Fruit fly (Drosophila melanogaster) whole organism, embryonic: Measurements from ENCODE around the gene CG43052.

Source experiments
- Atf6 ChIP-seq: fragments of 200-800 bp; sonication (Bioruptor generic); IDR thresholded peaks from 2 replicates; pipeline ENCODE4 v1.3.6; 2022; ENCODE audit warnings: missing biosample characterization, missing genetic modification characterization
- Blimp-1 ChIP-seq: fragments of 200-800 bp; sonication (Bioruptor generic); optimal IDR thresholded peaks from 3 replicates; lab custom pipeline; 2018; ENCODE audit warnings: missing biosample characterization, missing genetic modification characterization, mild to moderate bottlenecking, moderate library complexity, missing genetic modification reagents
- CG10147 ChIP-seq: fragments of 200-800 bp; sonication (Bioruptor generic); optimal IDR thresholded peaks from 2 replicates; lab custom pipeline; 2019; ENCODE audit warnings: missing biosample characterization, mild to moderate bottlenecking, missing genetic modification characterization, moderate library complexity
- CG11696 ChIP-seq: fragments of 200-800 bp; sonication (Bioruptor generic); IDR thresholded peaks from 2 replicates; pipeline ENCODE4 v1.3.6; 2022; ENCODE audit warnings: missing biosample characterization, missing genetic modification characterization
- CG13624 ChIP-seq: fragments of 200-800 bp; sonication (Bioruptor generic); optimal IDR thresholded peaks from 2 replicates; lab custom pipeline; 2016; ENCODE audit warnings: missing biosample characterization, missing genetic modification characterization
- CG14014 ChIP-seq: fragments of 200-800 bp; sonication (Bioruptor generic); IDR thresholded peaks from 2 replicates; pipeline ENCODE4 v1.3.6; 2022; ENCODE audit warnings: missing biosample characterization, missing genetic modification characterization
- CG14441 ChIP-seq: fragments of 200-800 bp; sonication (Bioruptor generic); IDR thresholded peaks from 2 replicates; pipeline ENCODE4 v1.3.6; 2022; ENCODE audit warnings: missing biosample characterization, missing genetic modification characterization
- CG14860 ChIP-seq: fragments of 200-800 bp; sonication (Bioruptor generic); IDR thresholded peaks from 3 replicates; pipeline ENCODE4 v1.3.6; 2022; ENCODE audit warnings: missing biosample characterization, missing genetic modification characterization; ENCODE audit not compliant: partially characterized antibody
- CG15269 ChIP-seq: fragments of 200-800 bp; sonication (Bioruptor generic); optimal IDR thresholded peaks from 2 replicates; lab custom pipeline; 2018; ENCODE audit warnings: missing biosample characterization, mild to moderate bottlenecking, missing genetic modification characterization, moderate library complexity
- CG1529 ChIP-seq: fragments of 200-800 bp; sonication (Bioruptor generic); optimal IDR thresholded peaks from 3 replicates; lab custom pipeline; 2018; ENCODE audit warnings: missing biosample characterization, missing genetic modification characterization
- CG15514 ChIP-seq: fragments of 200-800 bp; sonication (Bioruptor generic); optimal IDR thresholded peaks from 3 replicates; lab custom pipeline; 2017; ENCODE audit warnings: missing biosample characterization, missing genetic modification characterization, mild to moderate bottlenecking, moderate library complexity, missing genetic modification reagents
- CG1603 ChIP-seq: fragments of 200-800 bp; sonication (Bioruptor generic); optimal IDR thresholded peaks from 2 replicates; lab custom pipeline; 2019; ENCODE audit warnings: missing biosample characterization, mild to moderate bottlenecking, missing genetic modification characterization, moderate library complexity
- CG17186 ChIP-seq: fragments of 200-800 bp; sonication (Bioruptor generic); optimal IDR thresholded peaks from 3 replicates; lab custom pipeline; 2017; ENCODE audit warnings: missing biosample characterization, missing genetic modification reagents, missing genetic modification characterization
- CG1792 ChIP-seq: fragments of 200-800 bp; sonication (Bioruptor generic); optimal IDR thresholded peaks from 2 replicates; lab custom pipeline; 2016; ENCODE audit warnings: missing biosample characterization, missing genetic modification characterization
- CG2120 ChIP-seq: fragments of 200-800 bp; sonication (Bioruptor generic); optimal IDR thresholded peaks from 3 replicates; lab custom pipeline; 2016; ENCODE audit warnings: missing biosample characterization, missing genetic modification characterization
- CG2678 ChIP-seq: fragments of 200-800 bp; sonication (Bioruptor generic); optimal IDR thresholded peaks from 3 replicates; lab custom pipeline; 2019; ENCODE audit warnings: missing biosample characterization, mild to moderate bottlenecking, missing genetic modification characterization, moderate library complexity
- CG2712 ChIP-seq: fragments of 200-800 bp; optimal IDR thresholded peaks from 3 replicates; lab custom pipeline; 2019; ENCODE audit warnings: missing biosample characterization, mild to moderate bottlenecking, missing genetic modification characterization, moderate library complexity
- CG6254 ChIP-seq: fragments of 200-800 bp; sonication (Bioruptor generic); optimal IDR thresholded peaks from 3 replicates; lab custom pipeline; 2017; ENCODE audit warnings: mild to moderate bottlenecking, missing biosample characterization, missing genetic modification reagents, missing genetic modification characterization
- CG7839 ChIP-seq: fragments of 200-800 bp; sonication (Bioruptor generic); optimal IDR thresholded peaks from 3 replicates; lab custom pipeline; 2018; ENCODE audit warnings: missing biosample characterization, mild to moderate bottlenecking, missing genetic modification characterization, moderate library complexity
- CG9932 ChIP-seq: fragments of 200-800 bp; sonication (Bioruptor generic); IDR thresholded peaks from 2 replicates; pipeline ENCODE4 v1.3.6; 2022; ENCODE audit warnings: missing biosample characterization, missing genetic modification characterization
- Dbx ChIP-seq: fragments of 200-800 bp; sonication (Bioruptor generic); IDR thresholded peaks from 3 replicates; pipeline ENCODE4 v1.3.6; 2022; ENCODE audit warnings: missing biosample characterization, missing genetic modification characterization
- Eip74EF ChIP-seq, 2 experiments: fragments of 200-800 bp in 1 of 2; fragments of >200 bp in 1 of 2; sonication (Bioruptor generic) in 1 of 2; optimal IDR thresholded peaks; 2 replicates each; lab custom pipeline; 2017 to 2019; ENCODE audit warnings: missing biosample characterization in 2 of 2, missing genetic modification characterization in 2 of 2, mild to moderate bottlenecking in 1 of 2, moderate library complexity in 1 of 2
- Elba2 ChIP-seq: fragments of 200-800 bp; sonication (Bioruptor generic); optimal IDR thresholded peaks from 3 replicates; lab custom pipeline; 2016; ENCODE audit warnings: missing biosample characterization, missing genetic modification characterization
- Hand ChIP-seq: fragments of 200-800 bp; sonication (Bioruptor generic); optimal IDR thresholded peaks from 2 replicates; lab custom pipeline; 2017; ENCODE audit warnings: mild to moderate bottlenecking, missing biosample characterization, missing genetic modification reagents, missing genetic modification characterization
- Kr ChIP-seq: fragments of 200-800 bp; sonication (Bioruptor generic); optimal IDR thresholded peaks from 2 replicates; lab custom pipeline; 2017; ENCODE audit warnings: missing biosample characterization, mild to moderate bottlenecking, missing genetic modification characterization
- NFAT ChIP-seq: fragments of 200-800 bp; sonication (Bioruptor generic); IDR thresholded peaks from 2 replicates; pipeline ENCODE4 v1.3.6; 2022; ENCODE audit warnings: missing biosample characterization, missing genetic modification characterization
- NK7.1 ChIP-seq: fragments of 200-800 bp; sonication (Bioruptor generic); optimal IDR thresholded peaks from 3 replicates; lab custom pipeline; 2016; ENCODE audit warnings: missing biosample characterization, missing genetic modification characterization
- Ptx1 ChIP-seq: fragments of 200-800 bp; sonication (Bioruptor generic); IDR thresholded peaks from 2 replicates; pipeline ENCODE4 v1.3.6; 2022; ENCODE audit warnings: missing biosample characterization, missing genetic modification characterization
- Ravus ChIP-seq: fragments of 200-800 bp; sonication (Bioruptor generic); IDR thresholded peaks from 2 replicates; pipeline ENCODE4 v1.3.6; 2022; ENCODE audit warnings: missing biosample characterization, missing genetic modification characterization
- Vsx1 ChIP-seq: fragments of 200-800 bp; sonication (Bioruptor generic); optimal IDR thresholded peaks from 2 replicates; lab custom pipeline; 2017; ENCODE audit warnings: missing biosample characterization, mild to moderate bottlenecking, missing genetic modification characterization, missing genetic modification reagents
- Xrp1 ChIP-seq: fragments of 200-800 bp; sonication (Bioruptor generic); IDR thresholded peaks from 2 replicates; pipeline ENCODE4 v1.3.6; 2022; ENCODE audit warnings: missing biosample characterization, missing genetic modification characterization
- ato ChIP-seq: fragments of 200-800 bp; sonication (Bioruptor generic); IDR thresholded peaks from 2 replicates; pipeline ENCODE4 v1.3.6; 2022; ENCODE audit warnings: missing biosample characterization, missing genetic modification characterization; ENCODE audit not compliant: partially characterized antibody
- chinmo ChIP-seq: fragments of 200-800 bp; sonication (Bioruptor generic); IDR thresholded peaks from 4 replicates; pipeline ENCODE4 v1.3.6; 2022; ENCODE audit warnings: missing biosample characterization, missing genetic modification characterization; ENCODE audit not compliant: partially characterized antibody
- dmrt11E ChIP-seq: fragments of 200-800 bp; sonication (Bioruptor generic); optimal IDR thresholded peaks from 3 replicates; lab custom pipeline; 2018; ENCODE audit warnings: missing biosample characterization, mild to moderate bottlenecking, missing genetic modification characterization, moderate library complexity
- dmrt99B ChIP-seq: fragments of 200-800 bp; sonication (Bioruptor generic); optimal IDR thresholded peaks from 2 replicates; lab custom pipeline; 2018; ENCODE audit warnings: missing biosample characterization, mild to moderate bottlenecking, missing genetic modification characterization, moderate library complexity
- jumu ChIP-seq: fragments of 200-800 bp; sonication (Bioruptor generic); optimal IDR thresholded peaks from 3 replicates; lab custom pipeline; 2016; ENCODE audit warnings: missing biosample characterization, missing genetic modification characterization
- kay ChIP-seq: fragments of 200-800 bp; sonication (Bioruptor generic); optimal IDR thresholded peaks from 2 replicates; lab custom pipeline; 2016; ENCODE audit warnings: missing biosample characterization, missing genetic modification characterization
- kni ChIP-seq: fragments of 200-800 bp; sonication (Bioruptor generic); optimal IDR thresholded peaks from 3 replicates; lab custom pipeline; 2017; ENCODE audit warnings: mild to moderate bottlenecking, missing biosample characterization, missing genetic modification reagents, missing genetic modification characterization
- nau ChIP-seq: fragments of 200-800 bp; sonication (Bioruptor generic); optimal IDR thresholded peaks from 3 replicates; lab custom pipeline; 2017; ENCODE audit warnings: missing biosample characterization, mild to moderate bottlenecking, missing genetic modification characterization, missing genetic modification reagents
- p53 ChIP-seq: fragments of 200-800 bp; sonication (Bioruptor generic); optimal IDR thresholded peaks from 2 replicates; lab custom pipeline; 2016; ENCODE audit warnings: missing biosample characterization, missing genetic modification characterization
- phol ChIP-seq: fragments of 200-800 bp; sonication (Bioruptor generic); optimal IDR thresholded peaks from 3 replicates; lab custom pipeline; 2018; ENCODE audit warnings: missing biosample characterization, mild to moderate bottlenecking, missing genetic modification characterization, moderate library complexity
- row ChIP-seq: fragments of 200-800 bp; sonication (Bioruptor generic); IDR thresholded peaks from 3 replicates; pipeline ENCODE4 v1.3.6; 2022; ENCODE audit warnings: missing biosample characterization, missing genetic modification characterization
- sc ChIP-seq, 3 experiments: fragments of >200 bp in 2 of 3; fragments of 200-800 bp in 1 of 3; sonication (Bioruptor generic) in 1 of 3; optimal IDR thresholded peaks; 2 replicates in 2 of 3; 3 replicates in 1 of 3; lab custom pipeline; 2017; ENCODE audit warnings: mild to moderate bottlenecking in 1 of 3, missing biosample characterization in 1 of 3, missing genetic modification characterization in 1 of 3, missing genetic modification reagents in 1 of 3
- sima ChIP-seq: fragments of 200-800 bp; sonication (Bioruptor generic); optimal IDR thresholded peaks from 2 replicates; lab custom pipeline; 2016; ENCODE audit warnings: missing biosample characterization, missing genetic modification characterization
- sna ChIP-seq: fragments of 200-800 bp; sonication (Bioruptor generic); IDR thresholded peaks from 2 replicates; pipeline ENCODE4 v1.3.6; 2022; ENCODE audit warnings: missing biosample characterization, missing genetic modification characterization; ENCODE audit not compliant: partially characterized antibody
- so ChIP-seq: fragments of 200-800 bp; sonication (Bioruptor generic); IDR thresholded peaks from 3 replicates; pipeline ENCODE4 v1.3.6; 2022; ENCODE audit warnings: missing biosample characterization, missing genetic modification characterization
- twi ChIP-seq: fragments of 200-800 bp; optimal IDR thresholded peaks from 2 replicates; lab custom pipeline; 2019; ENCODE audit warnings: missing biosample characterization, mild to moderate bottlenecking, missing genetic modification characterization, moderate library complexity

CG43052 gene

dm6 chr2L:14399326-14399725 is 47.4 kb downstream of the CG43052 start (continued):
- TF ChIP-seq CG14860 (no peak), CG11696 (GFP tag; lab: Robert Waterston, UW) (no peak), CG2120 (GFP tag; lab: Kevin White, UChicago) (no peak), Ravus (GFP tag; lab: Robert Waterston, UW) (no peak), jumu (GFP tag; lab: Kevin White, UChicago) (no peak), ato (no peak), chinmo (GFP tag; lab: Robert Waterston, UW) (0 out of 4 replicates have a peak, but pooled peaks have one; percentile 55), CG13624 (GFP tag; lab: Kevin White, UChicago) (peak; percentile 9), CG14441 (GFP tag; lab: Robert Waterston, UW) (no peak), CG9932 (0 out of 2 replicates have a peak, but pooled peaks have one; percentile 5), CG15514 (peak; percentile 7), NK7.1 (GFP tag; lab: Kevin White, UChicago) (no peak), nau (GFP tag; lab: Kevin White, UChicago) (peak; percentile 19), so (no peak)
- TF ChIP-seq, all 482 proteins: peak for 41

- TF ChIP-seq Ptx1 (peak; percentile 13; the same call in 1 of the 2 replicates), CG1792 (no peak), CG1603 (tag; lab: Kevin White, UChicago) (no peak), sc (optimal IDR thresholded peaks at IDR 0.05; lab: Kevin White, UChicago) (no peak), sc (GFP tag; optimal IDR thresholded peaks at IDR 0.05; lab: Kevin White, UChicago) (no peak), dmrt11E (no peak), phol (tag; lab: Kevin White, UChicago) (peak; percentile 0), Kr (GFP tag; lab: Kevin White, UChicago) (no peak), Elba2 (no peak), NFAT (GFP tag; lab: Robert Waterston, UW) (peak; percentile 3; the same call in 1 of the 2 replicates), Dbx (GFP tag; lab: Robert Waterston, UW) (0 out of 3 replicates have a peak, but pooled peaks have one; percentile 22), Atf6 (no peak), Eip74EF (GFP tag; optimal IDR thresholded peaks at IDR 0.05; lab: Kevin White, UChicago) (no peak), CG2712 (tag; lab: Kevin White, UChicago) (peak; percentile 9), Xrp1 (peak; percentile 6; the same call in 1 of the 2 replicates), sima (no peak), Vsx1 (GFP tag; lab: Kevin White, UChicago) (no peak), kay (GFP tag; lab: Kevin White, UChicago) (no peak), CG17186 (GFP tag; lab: Kevin White, UChicago) (no peak), row (0 out of 3 replicates have a peak, but pooled peaks have one; percentile 5), CG1529 (GFP tag; lab: Kevin White, UChicago) (no peak), sna (GFP tag; lab: Robert Waterston, UW) (no peak), CG15269 (tag; lab: Kevin White, UChicago) (no peak), CG10147 (GFP tag; lab: Kevin White, UChicago) (no peak), CG7839 (tag; lab: Kevin White, UChicago) (peak; percentile 12), CG14014 (no peak), dmrt99B (tag; lab: Kevin White, UChicago) (peak; percentile 1), Blimp-1 (GFP tag; lab: Kevin White, UChicago) (peak; percentile 2), twi (tag; lab: Kevin White, UChicago) (no peak), kni (GFP tag; lab: Kevin White, UChicago) (no peak), Hand (GFP tag; lab: Kevin White, UChicago) (no peak), CG2678 (tag; lab: Kevin White, UChicago) (peak; percentile 20), CG6254 (GFP tag; lab: Kevin White, UChicago) (no peak), NK7.1 (GFP tag; lab: Kevin White, UChicago) (no peak), p53 (GFP tag; lab: Kevin White, UChicago) (no peak)
Measured at dm6 chr2L:14400676-14401075, 48.8 kb downstream of the CG43052 start.
